Fruit fly (Drosophila melanogaster) whole organism, embryonic: ENCODE measurements around the gene Nelf-E.

Source experiments
- B-H1 ChIP-seq: fragments of 200-800 bp; sonication (Bioruptor generic); IDR thresholded peaks from 3 replicates; pipeline ENCODE4 v1.3.6; 2022; ENCODE audit warnings: missing biosample characterization, missing genetic modification characterization
- Bdp1 ChIP-seq: fragments of 200-800 bp; sonication (Bioruptor generic); optimal IDR thresholded peaks from 3 replicates; lab custom pipeline; 2016; ENCODE audit warnings: missing biosample characterization, missing genetic modification characterization
- CG10274 ChIP-seq: fragments of 200-800 bp; sonication (Bioruptor generic); optimal IDR thresholded peaks from 3 replicates; lab custom pipeline; 2017; ENCODE audit warnings: missing biosample characterization, mild to moderate bottlenecking, missing genetic modification characterization
- CG10543 ChIP-seq: fragments of 200-800 bp; sonication (Bioruptor generic); optimal IDR thresholded peaks from 3 replicates; lab custom pipeline; 2017; ENCODE audit warnings: missing biosample characterization, mild to moderate bottlenecking, missing genetic modification characterization, moderate library complexity
- CG12769 ChIP-seq: fragments of 200-800 bp; sonication (Bioruptor generic); optimal IDR thresholded peaks from 2 replicates; lab custom pipeline; 2019; ENCODE audit warnings: missing biosample characterization, mild to moderate bottlenecking, missing genetic modification characterization, moderate library complexity
- CG12942 ChIP-seq: fragments of 200-800 bp; sonication (Bioruptor generic); optimal IDR thresholded peaks from 3 replicates; lab custom pipeline; 2016; ENCODE audit warnings: missing biosample characterization, missing genetic modification characterization
- CG14710 ChIP-seq: fragments of 200-800 bp; sonication (Bioruptor generic); optimal IDR thresholded peaks from 3 replicates; lab custom pipeline; 2019; ENCODE audit warnings: missing biosample characterization, mild to moderate bottlenecking, missing genetic modification characterization, moderate library complexity
- CG15696 ChIP-seq: fragments of 200-800 bp; sonication (Bioruptor generic); optimal IDR thresholded peaks from 2 replicates; lab custom pipeline; 2019; ENCODE audit warnings: missing biosample characterization, mild to moderate bottlenecking, missing genetic modification characterization, moderate library complexity
- CG17361 ChIP-seq: fragments of 200-800 bp; sonication (Bioruptor generic); IDR thresholded peaks from 3 replicates; pipeline ENCODE4 v1.3.6; 2022; ENCODE audit warnings: missing biosample characterization, missing genetic modification characterization
- CG18619 ChIP-seq: fragments of 200-800 bp; sonication (Bioruptor generic); optimal IDR thresholded peaks from 3 replicates; lab custom pipeline; 2017; ENCODE audit warnings: missing biosample characterization, mild to moderate bottlenecking, missing genetic modification characterization
- CG30403 ChIP-seq: fragments of 200-800 bp; sonication (Bioruptor generic); optimal IDR thresholded peaks from 3 replicates; lab custom pipeline; 2016; ENCODE audit warnings: missing biosample characterization, missing genetic modification characterization
- CG31224 ChIP-seq: fragments of 200-800 bp; sonication (Bioruptor generic); IDR thresholded peaks from 2 replicates; pipeline ENCODE4 v1.3.6; 2022; ENCODE audit warnings: missing biosample characterization, missing genetic modification characterization
- CG33557 ChIP-seq: fragments of 200-800 bp; sonication (Bioruptor generic); optimal IDR thresholded peaks from 2 replicates; lab custom pipeline; 2019; ENCODE audit warnings: missing biosample characterization, mild to moderate bottlenecking, missing genetic modification characterization, moderate library complexity
- CG6272 ChIP-seq: fragments of 200-800 bp; sonication (Bioruptor generic); IDR thresholded peaks from 2 replicates; pipeline ENCODE4 v1.3.6; 2022; ENCODE audit warnings: missing biosample characterization, missing genetic modification characterization
- CG6683 ChIP-seq: fragments of 200-800 bp; sonication (Bioruptor generic); optimal IDR thresholded peaks from 2 replicates; lab custom pipeline; 2017; ENCODE audit warnings: missing biosample characterization, mild to moderate bottlenecking, missing genetic modification characterization, missing genetic modification reagents
- CG7786 ChIP-seq: fragments of 200-800 bp; sonication (Bioruptor generic); optimal IDR thresholded peaks from 2 replicates; lab custom pipeline; 2016; ENCODE audit warnings: missing biosample characterization, missing genetic modification characterization
- CG7839 ChIP-seq: fragments of 200-800 bp; sonication (Bioruptor generic); optimal IDR thresholded peaks from 3 replicates; lab custom pipeline; 2018; ENCODE audit warnings: missing biosample characterization, mild to moderate bottlenecking, missing genetic modification characterization, moderate library complexity
- CG8281 ChIP-seq: fragments of 200-800 bp; sonication (Bioruptor generic); optimal IDR thresholded peaks from 2 replicates; lab custom pipeline; 2018; ENCODE audit warnings: missing biosample characterization, mild to moderate bottlenecking, missing genetic modification characterization, moderate library complexity
- CG8924 ChIP-seq: fragments of 200-800 bp; optimal IDR thresholded peaks from 3 replicates; lab custom pipeline; 2019; ENCODE audit warnings: missing biosample characterization, mild to moderate bottlenecking, missing genetic modification characterization, moderate library complexity
- CG9727 ChIP-seq: fragments of 200-800 bp; sonication (Bioruptor generic); optimal IDR thresholded peaks from 3 replicates; lab custom pipeline; 2017; ENCODE audit warnings: missing biosample characterization, mild to moderate bottlenecking, missing genetic modification characterization
- CHES-1-like ChIP-seq: fragments of 200-800 bp; sonication (Bioruptor generic); optimal IDR thresholded peaks from 2 replicates; lab custom pipeline; 2016; ENCODE audit warnings: missing biosample characterization, missing genetic modification characterization
- D ChIP-seq, 2 experiments: fragments of 200-800 bp in 1 of 2; fragments of >200 bp in 1 of 2; sonication (Bioruptor generic) in 1 of 2; optimal IDR thresholded peaks; 2 replicates in 1 of 2; 3 replicates in 1 of 2; lab custom pipeline; 2017; ENCODE audit warnings: mild to moderate bottlenecking in 1 of 2, missing biosample characterization in 1 of 2, missing genetic modification characterization in 1 of 2, missing genetic modification reagents in 1 of 2
- Dll ChIP-seq: fragments of 200-800 bp; sonication (Bioruptor generic); IDR thresholded peaks from 4 replicates; pipeline ENCODE4 v1.3.6; 2022; ENCODE audit warnings: missing biosample characterization, missing genetic modification characterization; ENCODE audit not compliant: partially characterized antibody
- Doc3 ChIP-seq: fragments of 200-800 bp; sonication (Bioruptor generic); IDR thresholded peaks from 3 replicates; pipeline ENCODE4 v1.3.6; 2022; ENCODE audit warnings: missing biosample characterization, missing genetic modification characterization; ENCODE audit not compliant: partially characterized antibody
- E2f1 ChIP-seq: fragments of 200-800 bp; sonication (Bioruptor generic); IDR thresholded peaks from 2 replicates; pipeline ENCODE4 v1.3.6; 2022; ENCODE audit warnings: missing biosample characterization, missing genetic modification characterization
- Elba2 ChIP-seq: fragments of 200-800 bp; sonication (Bioruptor generic); optimal IDR thresholded peaks from 3 replicates; lab custom pipeline; 2016; ENCODE audit warnings: missing biosample characterization, missing genetic modification characterization
- Fer2 ChIP-seq: fragments of 200-800 bp; sonication (Bioruptor generic); optimal IDR thresholded peaks from 2 replicates; lab custom pipeline; 2018; ENCODE audit warnings: missing biosample characterization, mild to moderate bottlenecking, missing genetic modification characterization, moderate library complexity
- Gsc ChIP-seq: fragments of 200-800 bp; sonication (Bioruptor generic); IDR thresholded peaks from 2 replicates; pipeline ENCODE4 v1.3.6; 2022; ENCODE audit warnings: missing biosample characterization, missing genetic modification characterization
- Hmr ChIP-seq: fragments of 200-800 bp; sonication (Bioruptor generic); optimal IDR thresholded peaks from 3 replicates; lab custom pipeline; 2017; ENCODE audit warnings: mild to moderate bottlenecking, missing biosample characterization, missing genetic modification reagents, missing genetic modification characterization
- Mad ChIP-seq: fragments of 200-800 bp; sonication (Bioruptor generic); optimal IDR thresholded peaks from 2 replicates; lab custom pipeline; 2016; ENCODE audit warnings: missing biosample characterization, missing genetic modification characterization
- Oaz ChIP-seq: fragments of 200-800 bp; sonication (Bioruptor generic); IDR thresholded peaks from 2 replicates; pipeline ENCODE4 v1.3.6; 2022; ENCODE audit warnings: missing biosample characterization, missing genetic modification characterization
- Six4 ChIP-seq: fragments of 200-800 bp; sonication (Bioruptor generic); optimal IDR thresholded peaks from 2 replicates; lab custom pipeline; 2016; ENCODE audit warnings: missing biosample characterization, missing genetic modification characterization
- TFAM ChIP-seq: fragments of 200-800 bp; sonication (Bioruptor generic); optimal IDR thresholded peaks from 2 replicates; lab custom pipeline; 2017; ENCODE audit warnings: missing biosample characterization, missing genetic modification characterization, inconsistent platforms
- Vsx1 ChIP-seq: fragments of 200-800 bp; sonication (Bioruptor generic); optimal IDR thresholded peaks from 2 replicates; lab custom pipeline; 2017; ENCODE audit warnings: missing biosample characterization, mild to moderate bottlenecking, missing genetic modification characterization, missing genetic modification reagents
- amos ChIP-seq: fragments of 200-800 bp; sonication (Bioruptor generic); IDR thresholded peaks from 2 replicates; pipeline ENCODE4 v1.3.6; 2022; ENCODE audit warnings: missing biosample characterization, missing genetic modification characterization; ENCODE audit not compliant: partially characterized antibody
- ato ChIP-seq: fragments of 200-800 bp; sonication (Bioruptor generic); IDR thresholded peaks from 2 replicates; pipeline ENCODE4 v1.3.6; 2022; ENCODE audit warnings: missing biosample characterization, missing genetic modification characterization; ENCODE audit not compliant: partially characterized antibody
- bigmax ChIP-seq: fragments of 200-800 bp; sonication (Bioruptor generic); optimal IDR thresholded peaks from 2 replicates; lab custom pipeline; 2018; ENCODE audit warnings: missing biosample characterization, mild to moderate bottlenecking, missing genetic modification characterization
- cg ChIP-seq: fragments of 200-800 bp; sonication (Bioruptor generic); optimal IDR thresholded peaks from 3 replicates; lab custom pipeline; 2019; ENCODE audit warnings: missing biosample characterization, mild to moderate bottlenecking, missing genetic modification characterization, moderate library complexity
- chm ChIP-seq: fragments of 200-800 bp; sonication (Bioruptor generic); IDR thresholded peaks from 2 replicates; pipeline ENCODE4 v1.3.6; 2022; ENCODE audit warnings: missing biosample characterization, missing genetic modification characterization
- ftz-f1 ChIP-seq: fragments of 200-800 bp; sonication (Bioruptor generic); optimal IDR thresholded peaks from 2 replicates; lab custom pipeline; 2016; ENCODE audit warnings: missing biosample characterization, missing genetic modification characterization
- gfzf ChIP-seq: fragments of 200-800 bp; sonication (Bioruptor generic); optimal IDR thresholded peaks from 2 replicates; lab custom pipeline; 2016; ENCODE audit warnings: missing biosample characterization, mild to moderate bottlenecking, missing genetic modification characterization, moderate library complexity
- gt ChIP-seq: fragments of 200-800 bp; sonication (Bioruptor generic); IDR thresholded peaks from 2 replicates; pipeline ENCODE4 v1.3.6; 2022; ENCODE audit warnings: missing biosample characterization, missing genetic modification characterization
- pb ChIP-seq: fragments of 200-800 bp; sonication (Bioruptor generic); optimal IDR thresholded peaks from 3 replicates; lab custom pipeline; 2016; ENCODE audit warnings: missing biosample characterization, missing genetic modification characterization
- sim ChIP-seq: fragments of 200-800 bp; sonication (Bioruptor generic); IDR thresholded peaks from 2 replicates; pipeline ENCODE4 v1.3.6; 2022; ENCODE audit warnings: missing biosample characterization, missing genetic modification characterization
- tgo ChIP-seq: fragments of 200-800 bp; sonication (Bioruptor generic); IDR thresholded peaks from 3 replicates; pipeline ENCODE4 v1.3.6; 2022; ENCODE audit warnings: missing biosample characterization, missing genetic modification characterization
- tio ChIP-seq: fragments of 200-800 bp; sonication (Bioruptor generic); optimal IDR thresholded peaks from 2 replicates; lab custom pipeline; 2017; ENCODE audit warnings: missing biosample characterization, missing genetic modification characterization, inconsistent platforms
- wdn ChIP-seq: fragments of 200-800 bp; sonication (Bioruptor generic); IDR thresholded peaks from 2 replicates; pipeline ENCODE4 v1.3.6; 2022; ENCODE audit warnings: missing biosample characterization, missing genetic modification characterization
- zen ChIP-seq: fragments of 200-800 bp; sonication (Bioruptor generic); optimal IDR thresholded peaks from 3 replicates; lab custom pipeline; 2018; ENCODE audit warnings: missing biosample characterization, mild to moderate bottlenecking, missing genetic modification characterization, moderate library complexity

Nelf-E gene

dm6 chr3L:8603880-8604692 lies 3.4 kb upstream of the Nelf-E start, which contains the start of the genes CG5989 and CG6282 (continued):
- TF ChIP-seq wdn (GFP tag; lab: Robert Waterston, UW) = peak; percentile 51; the same call in 1 of the 2 replicates
- TF ChIP-seq CG15696 = no peak
- TF ChIP-seq tgo (GFP tag; lab: Robert Waterston, UW) = no peak
- no peak for TF ChIP-seq cg (GFP tag; lab: Kevin White, UChicago)
- peak; percentile 65 for TF ChIP-seq amos (GFP tag; lab: Robert Waterston, UW)
- TF ChIP-seq chm (GFP tag; lab: Robert Waterston, UW) = no peak
- no peak for TF ChIP-seq Bdp1 (GFP tag; lab: Kevin White, UChicago)
- no peak for TF ChIP-seq CG9727
- TF ChIP-seq bigmax (GFP tag; lab: Kevin White, UChicago) = no peak
- TF ChIP-seq CG18619 (GFP tag; lab: Kevin White, UChicago) = peak; percentile 19
- peak; percentile 14 for TF ChIP-seq CG12769 (tag; lab: Kevin White, UChicago)
- TF ChIP-seq CG14710 = peak; percentile 61
- no peak for TF ChIP-seq Vsx1 (GFP tag; lab: Kevin White, UChicago)
- TF ChIP-seq ftz-f1 = peak; percentile 18
- TF ChIP-seq CG6272 (GFP tag; lab: Robert Waterston, UW) = no peak
- TF ChIP-seq CG7786 (GFP tag; lab: Kevin White, UChicago) = no peak
- peak; percentile 8 for TF ChIP-seq Six4 (GFP tag; lab: Kevin White, UChicago)
- TF ChIP-seq tio (GFP tag; lab: Kevin White, UChicago) = no peak
- TF ChIP-seq CHES-1-like (GFP tag; lab: Kevin White, UChicago) = no peak
- TF ChIP-seq zen (tag; lab: Kevin White, UChicago) = peak; percentile 26
- TF ChIP-seq Mad = no peak
- no peak for TF ChIP-seq Gsc (GFP tag; lab: Robert Waterston, UW)
- TF ChIP-seq CG33557 (GFP tag; lab: Kevin White, UChicago) = no peak
- TF ChIP-seq TFAM = no peak
- 0 out of 2 replicates have a peak, but pooled peaks have one; percentile 32 for TF ChIP-seq ato (GFP tag; lab: Robert Waterston, UW)
- peak; percentile 53 for TF ChIP-seq CG30403 (GFP tag; lab: Kevin White, UChicago)
- no peak for TF ChIP-seq CG8281 (tag; lab: Kevin White, UChicago)
- TF ChIP-seq B-H1 (GFP tag; lab: Robert Waterston, UW) = no peak
- TF ChIP-seq Dll (GFP tag; lab: Robert Waterston, UW) = peak; percentile 70; the same call in 3 of the 4 replicates
- TF ChIP-seq E2f1 (GFP tag; lab: Robert Waterston, UW) = no peak
- TF ChIP-seq CG10274 (GFP tag; lab: Kevin White, UChicago) = no peak
- TF ChIP-seq Elba2 = no peak
- TF ChIP-seq CG12942 (GFP tag; lab: Kevin White, UChicago) = no peak
- TF ChIP-seq Hmr (GFP tag; lab: Kevin White, UChicago) = peak; percentile 57
- no peak for TF ChIP-seq Oaz (GFP tag; lab: Robert Waterston, UW)
- peak; percentile 46 for TF ChIP-seq CG8924
- peak; percentile 36; the same call in 2 of the 3 replicates for TF ChIP-seq CG17361
- TF ChIP-seq gfzf (GFP tag; lab: Kevin White, UChicago) = peak; percentile 52
- TF ChIP-seq D (optimal IDR thresholded peaks at IDR 0.05; lab: Kevin White, UChicago) = no peak
- no peak for TF ChIP-seq D (GFP tag; optimal IDR thresholded peaks at IDR 0.05; lab: Kevin White, UChicago)
- no peak for TF ChIP-seq sim (GFP tag; lab: Robert Waterston, UW)
- TF ChIP-seq Fer2 (tag; lab: Kevin White, UChicago) = no peak
- TF ChIP-seq Doc3 (GFP tag; lab: Robert Waterston, UW) = no peak
- TF ChIP-seq CG10543 (GFP tag; lab: Kevin White, UChicago) = no peak
- TF ChIP-seq pb (GFP tag; lab: Kevin White, UChicago) = no peak
- TF ChIP-seq CG6683 (GFP tag; lab: Kevin White, UChicago) = peak; percentile 13
- TF ChIP-seq gt = no peak
- no peak for TF ChIP-seq CG31224 (GFP tag; lab: Robert Waterston, UW)
- TF ChIP-seq CG7839 = no peak
